Fruit fly (Drosophila melanogaster) whole organism, embryonic: ENCODE measurements around the gene CG32700.

Experiments used
- Asciz ChIP-seq: fragments of 200-800 bp; sonication (Bioruptor generic); optimal IDR thresholded peaks from 2 replicates; lab custom pipeline; 2017; ENCODE audit warnings: missing biosample characterization, mild to moderate bottlenecking, missing genetic modification characterization, missing genetic modification reagents
- CG10321 ChIP-seq: fragments of 200-800 bp; sonication (Bioruptor generic); IDR thresholded peaks from 2 replicates; pipeline ENCODE4 v1.3.6; 2022; ENCODE audit warnings: missing biosample characterization, missing genetic modification characterization
- CG10462 ChIP-seq: fragments of 200-800 bp; sonication (Bioruptor generic); optimal IDR thresholded peaks from 2 replicates; lab custom pipeline; 2016; ENCODE audit warnings: missing biosample characterization, missing genetic modification characterization
- CG11456 ChIP-seq: fragments of 200-800 bp; sonication (Bioruptor generic); IDR thresholded peaks from 3 replicates; pipeline ENCODE4 v1.3.6; 2022; ENCODE audit warnings: missing biosample characterization, missing genetic modification characterization
- CG12299 ChIP-seq: fragments of 200-800 bp; sonication (Bioruptor generic); optimal IDR thresholded peaks from 2 replicates; lab custom pipeline; 2018; ENCODE audit warnings: missing biosample characterization, mild to moderate bottlenecking, missing genetic modification characterization
- CG12744 ChIP-seq: fragments of 200-800 bp; sonication (Bioruptor generic); optimal IDR thresholded peaks from 2 replicates; lab custom pipeline; 2016; ENCODE audit warnings: missing biosample characterization, missing genetic modification characterization
- CG12769 ChIP-seq: fragments of 200-800 bp; sonication (Bioruptor generic); optimal IDR thresholded peaks from 2 replicates; lab custom pipeline; 2019; ENCODE audit warnings: missing biosample characterization, mild to moderate bottlenecking, missing genetic modification characterization, moderate library complexity
- CG13624 ChIP-seq: fragments of 200-800 bp; sonication (Bioruptor generic); optimal IDR thresholded peaks from 2 replicates; lab custom pipeline; 2016; ENCODE audit warnings: missing biosample characterization, missing genetic modification characterization
- CG15479 ChIP-seq: fragments of 200-800 bp; sonication (Bioruptor generic); optimal IDR thresholded peaks from 3 replicates; lab custom pipeline; 2019; ENCODE audit warnings: missing biosample characterization, mild to moderate bottlenecking, missing genetic modification characterization, moderate library complexity
- CG17612 ChIP-seq: fragments of 200-800 bp; sonication (Bioruptor generic); IDR thresholded peaks from 2 replicates; pipeline ENCODE4 v1.3.6; 2022; ENCODE audit warnings: missing biosample characterization, missing genetic modification characterization
- CG1832 ChIP-seq: fragments of 200-800 bp; sonication (Bioruptor generic); optimal IDR thresholded peaks from 2 replicates; lab custom pipeline; 2017; ENCODE audit warnings: missing biosample characterization, mild to moderate bottlenecking, missing genetic modification characterization, inconsistent platforms
- CG2116 ChIP-seq: fragments of 200-800 bp; sonication (Bioruptor generic); optimal IDR thresholded peaks from 3 replicates; lab custom pipeline; 2018; ENCODE audit warnings: missing biosample characterization, mild to moderate bottlenecking, missing genetic modification characterization
- CG3065 ChIP-seq: fragments of 200-800 bp; sonication (Bioruptor generic); optimal IDR thresholded peaks from 2 replicates; lab custom pipeline; 2016; ENCODE audit warnings: missing biosample characterization, missing genetic modification characterization
- CG32767 ChIP-seq: fragments of 200-800 bp; sonication (Bioruptor generic); IDR thresholded peaks from 2 replicates; pipeline ENCODE4 v1.3.6; 2022; ENCODE audit warnings: missing biosample characterization, missing genetic modification characterization
- CG3407 ChIP-seq: fragments of 200-800 bp; sonication (Bioruptor generic); optimal IDR thresholded peaks from 2 replicates; lab custom pipeline; 2018; ENCODE audit warnings: missing biosample characterization, mild to moderate bottlenecking, missing genetic modification characterization
- CG5180 ChIP-seq: fragments of 200-800 bp; sonication (Bioruptor generic); optimal IDR thresholded peaks from 3 replicates; lab custom pipeline; 2017; ENCODE audit warnings: missing biosample characterization, missing genetic modification characterization, mild to moderate bottlenecking, moderate library complexity, missing genetic modification reagents
- CG5953 ChIP-seq: fragments of 200-800 bp; sonication (Bioruptor generic); IDR thresholded peaks from 2 replicates; pipeline ENCODE4 v1.3.6; 2022; ENCODE audit warnings: missing biosample characterization, missing genetic modification characterization
- CG6854 ChIP-seq: fragments of 200-800 bp; sonication (Bioruptor generic); optimal IDR thresholded peaks from 3 replicates; lab custom pipeline; 2017; ENCODE audit warnings: missing biosample characterization, mild to moderate bottlenecking, missing genetic modification characterization
- CG8478 ChIP-seq: fragments of >200 bp; optimal IDR thresholded peaks from 2 replicates; lab custom pipeline; 2018
- CTCF ChIP-seq: fragments of 200-800 bp; sonication (Bioruptor generic); optimal IDR thresholded peaks from 2 replicates; lab custom pipeline; 2017; ENCODE audit warnings: missing biosample characterization, mild to moderate bottlenecking, missing genetic modification characterization, moderate library complexity
- D ChIP-seq, 2 experiments: fragments of 200-800 bp in 1 of 2; fragments of >200 bp in 1 of 2; sonication (Bioruptor generic) in 1 of 2; optimal IDR thresholded peaks; 2 replicates in 1 of 2; 3 replicates in 1 of 2; lab custom pipeline; 2017; ENCODE audit warnings: mild to moderate bottlenecking in 1 of 2, missing biosample characterization in 1 of 2, missing genetic modification characterization in 1 of 2, missing genetic modification reagents in 1 of 2
- Dip3 ChIP-seq: fragments of 200-800 bp; sonication (Bioruptor generic); optimal IDR thresholded peaks from 3 replicates; lab custom pipeline; 2016; ENCODE audit warnings: missing biosample characterization, missing genetic modification characterization
- ERR ChIP-seq: fragments of 200-800 bp; sonication (Bioruptor generic); optimal IDR thresholded peaks from 2 replicates; lab custom pipeline; 2016; ENCODE audit warnings: missing biosample characterization, missing genetic modification characterization
- GATAe ChIP-seq: fragments of 200-800 bp; sonication (Bioruptor generic); conservative IDR thresholded peaks from 2 replicates; pipeline ENCODE4 v1.3.6; 2022; ENCODE audit warnings: missing biosample characterization, missing genetic modification characterization
- Hand ChIP-seq: fragments of 200-800 bp; sonication (Bioruptor generic); optimal IDR thresholded peaks from 2 replicates; lab custom pipeline; 2017; ENCODE audit warnings: mild to moderate bottlenecking, missing biosample characterization, missing genetic modification reagents, missing genetic modification characterization
- HmgD ChIP-seq: fragments of 200-800 bp; sonication (Bioruptor generic); optimal IDR thresholded peaks from 3 replicates; lab custom pipeline; 2016; ENCODE audit warnings: missing biosample characterization, missing genetic modification characterization
- Hmr ChIP-seq: fragments of 200-800 bp; sonication (Bioruptor generic); optimal IDR thresholded peaks from 3 replicates; lab custom pipeline; 2017; ENCODE audit warnings: mild to moderate bottlenecking, missing biosample characterization, missing genetic modification reagents, missing genetic modification characterization
- MBD-R2 ChIP-seq: fragments of 200-800 bp; sonication (Bioruptor generic); IDR thresholded peaks from 2 replicates; pipeline ENCODE4 v1.3.6; 2022; ENCODE audit warnings: missing biosample characterization, missing genetic modification characterization
- Max ChIP-seq: fragments of 200-800 bp; sonication (Bioruptor generic); optimal IDR thresholded peaks from 2 replicates; lab custom pipeline; 2016; ENCODE audit warnings: missing biosample characterization, mild to moderate bottlenecking, missing genetic modification characterization
- Xbp1 ChIP-seq: fragments of 200-800 bp; sonication (Bioruptor generic); optimal IDR thresholded peaks from 3 replicates; lab custom pipeline; 2016; ENCODE audit warnings: missing biosample characterization, mild to moderate bottlenecking, missing genetic modification characterization
- bigmax ChIP-seq: fragments of 200-800 bp; sonication (Bioruptor generic); optimal IDR thresholded peaks from 2 replicates; lab custom pipeline; 2018; ENCODE audit warnings: missing biosample characterization, mild to moderate bottlenecking, missing genetic modification characterization
- bsh ChIP-seq, 2 experiments: fragments of 200-800 bp; sonication (Bioruptor generic); optimal IDR thresholded peaks; 2 replicates each; lab custom pipeline; 2017 to 2018; ENCODE audit warnings: mild to moderate bottlenecking in 2 of 2, missing biosample characterization in 2 of 2, missing genetic modification characterization in 2 of 2, moderate library complexity in 1 of 2
- cg ChIP-seq: fragments of 200-800 bp; sonication (Bioruptor generic); optimal IDR thresholded peaks from 3 replicates; lab custom pipeline; 2019; ENCODE audit warnings: missing biosample characterization, mild to moderate bottlenecking, missing genetic modification characterization, moderate library complexity
- croc ChIP-seq: fragments of 200-800 bp; sonication (Bioruptor generic); conservative IDR thresholded peaks from 3 replicates; pipeline ENCODE4 v1.3.6; 2022; ENCODE audit warnings: missing biosample characterization, missing genetic modification characterization
- crol ChIP-seq: fragments of 200-800 bp; sonication (Bioruptor generic); IDR thresholded peaks from 2 replicates; pipeline ENCODE4 v1.3.6; 2022; ENCODE audit warnings: missing biosample characterization, missing genetic modification characterization
- cwo ChIP-seq: fragments of 200-800 bp; sonication (Bioruptor generic); optimal IDR thresholded peaks from 3 replicates; lab custom pipeline; 2017; ENCODE audit warnings: missing biosample characterization, missing genetic modification characterization, mild to moderate bottlenecking, moderate library complexity, missing genetic modification reagents
- gem ChIP-seq: fragments of 200-800 bp; sonication (Bioruptor generic); optimal IDR thresholded peaks from 2 replicates; lab custom pipeline; 2019; ENCODE audit warnings: missing biosample characterization, mild to moderate bottlenecking, missing genetic modification characterization, moderate library complexity
- kah ChIP-seq: fragments of 200-800 bp; sonication (Bioruptor generic); optimal IDR thresholded peaks from 2 replicates; lab custom pipeline; 2018; ENCODE audit warnings: missing biosample characterization, mild to moderate bottlenecking, missing genetic modification characterization
- klu ChIP-seq: fragments of 200-800 bp; sonication (Bioruptor generic); IDR thresholded peaks from 2 replicates; pipeline ENCODE4 v1.3.6; 2022; ENCODE audit warnings: missing biosample characterization, missing genetic modification characterization
- kni ChIP-seq: fragments of 200-800 bp; sonication (Bioruptor generic); optimal IDR thresholded peaks from 3 replicates; lab custom pipeline; 2017; ENCODE audit warnings: mild to moderate bottlenecking, missing biosample characterization, missing genetic modification reagents, missing genetic modification characterization
- mirr ChIP-seq: fragments of 200-800 bp; sonication (Bioruptor generic); optimal IDR thresholded peaks from 3 replicates; lab custom pipeline; 2018; ENCODE audit warnings: missing biosample characterization, mild to moderate bottlenecking, missing genetic modification characterization
- oc ChIP-seq: fragments of 200-800 bp; sonication (Bioruptor generic); optimal IDR thresholded peaks from 2 replicates; lab custom pipeline; 2018; ENCODE audit warnings: missing biosample characterization, mild to moderate bottlenecking, missing genetic modification characterization, moderate library complexity
- pfk ChIP-seq: fragments of 200-800 bp; sonication (Bioruptor generic); optimal IDR thresholded peaks from 2 replicates; lab custom pipeline; 2018; ENCODE audit warnings: missing biosample characterization, mild to moderate bottlenecking, missing genetic modification characterization, moderate library complexity
- pnt ChIP-seq: fragments of 200-800 bp; sonication (Bioruptor generic); optimal IDR thresholded peaks from 3 replicates; lab custom pipeline; 2016; ENCODE audit warnings: missing biosample characterization, missing genetic modification characterization
- pros ChIP-seq: fragments of 200-800 bp; sonication (Bioruptor generic); optimal IDR thresholded peaks from 3 replicates; lab custom pipeline; 2019; ENCODE audit warnings: missing biosample characterization, mild to moderate bottlenecking, missing genetic modification characterization, moderate library complexity
- sens ChIP-seq: fragments of 200-800 bp; sonication (Bioruptor generic); peaks from one replicate; lab custom pipeline; 2016; ENCODE audit warnings: missing biosample characterization, missing genetic modification characterization
- tll ChIP-seq, 2 experiments: fragments of 200-800 bp in 1 of 2; fragments of >200 bp in 1 of 2; sonication (Bioruptor generic) in 1 of 2; optimal IDR thresholded peaks; 2 replicates each; lab custom pipeline; 2017 to 2019; ENCODE audit warnings: missing biosample characterization in 2 of 2, missing genetic modification characterization in 2 of 2, mild to moderate bottlenecking in 1 of 2, moderate library complexity in 1 of 2
- unc-4 ChIP-seq: fragments of 200-800 bp; sonication (Bioruptor generic); IDR thresholded peaks from 2 replicates; pipeline ENCODE4 v1.3.6; 2022; ENCODE audit warnings: missing biosample characterization, missing genetic modification characterization; ENCODE audit not compliant: partially characterized antibody
- vvl ChIP-seq: fragments of 200-800 bp; sonication (Bioruptor generic); IDR thresholded peaks from 2 replicates; pipeline ENCODE4 v1.3.6; 2022; ENCODE audit warnings: missing biosample characterization, missing genetic modification characterization
- yki ChIP-seq: fragments of >200 bp; optimal IDR thresholded peaks from 3 replicates; lab custom pipeline; 2018

The CG32700 gene

DNA sequence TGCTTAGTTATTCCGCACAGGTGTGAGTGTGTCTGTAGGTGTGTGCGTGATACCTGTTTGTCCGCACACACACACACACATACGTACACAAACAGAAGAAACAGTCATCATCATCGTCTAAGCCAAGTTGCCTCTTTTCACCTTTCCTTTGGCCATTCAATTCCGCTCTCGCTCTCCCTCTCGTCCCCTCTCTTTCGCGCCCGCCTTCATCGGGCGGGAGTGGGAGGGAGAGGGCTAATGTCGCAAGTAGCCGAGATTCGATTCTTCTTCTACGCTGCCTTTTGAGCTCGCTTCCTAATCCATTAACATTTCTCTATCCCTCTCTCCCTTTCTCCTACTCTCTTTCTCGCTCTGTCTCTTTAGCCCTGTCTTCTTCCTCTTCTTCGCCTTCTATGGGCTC, 53.5 kb downstream of the CG32700 start (continued):
- peak; percentile 19 for TF ChIP-seq HmgD (GFP tag; lab: Kevin White, UChicago)
- TF ChIP-seq CG5180 (GFP tag; lab: Kevin White, UChicago), result peak; percentile 53
- TF ChIP-seq cg (GFP tag; lab: Kevin White, UChicago), result peak; percentile 80
- peak; percentile 78 for TF ChIP-seq kni (GFP tag; lab: Kevin White, UChicago)
- 0 out of 3 replicates have a peak, but pooled peaks have one; percentile 27 for TF ChIP-seq CG11456 (GFP tag; lab: Robert Waterston, UW)
- peak; percentile 75 for TF ChIP-seq D (optimal IDR thresholded peaks at IDR 0.05; lab: Kevin White, UChicago)
- no peak for TF ChIP-seq D (GFP tag; optimal IDR thresholded peaks at IDR 0.05; lab: Kevin White, UChicago)
- peak; percentile 20 for TF ChIP-seq CG12769 (tag; lab: Kevin White, UChicago)
- no peak for TF ChIP-seq bigmax (GFP tag; lab: Kevin White, UChicago)
- peak; percentile 94 for TF ChIP-seq CG15479 (GFP tag; lab: Kevin White, UChicago)
- TF ChIP-seq klu (GFP tag; lab: Robert Waterston, UW), result no peak
- peak; percentile 76 for TF ChIP-seq sens (GFP tag; lab: Kevin White, UChicago)
- TF ChIP-seq mirr, result no peak
- TF ChIP-seq gem (tag; lab: Kevin White, UChicago), result no peak
- peak; percentile 64 for TF ChIP-seq oc
- TF ChIP-seq CG1832 (GFP tag; lab: Kevin White, UChicago), result peak; percentile 89
- TF ChIP-seq pfk, result no peak
- peak; percentile 46 for TF ChIP-seq yki (lab: Kevin White, UChicago)
- peak; percentile 53 to 94 for TF ChIP-seq tll (GFP tag; optimal IDR thresholded peaks at IDR 0.05; lab: Kevin White, UChicago)
- TF ChIP-seq MBD-R2 (GFP tag; lab: Robert Waterston, UW), result no peak
- peak; percentile 72 for TF ChIP-seq pros (GFP tag; lab: Kevin White, UChicago)
- TF ChIP-seq CG10321, result peak; percentile 36; the same call in 1 of the 2 replicates
- peak; percentile 39; the same call in 1 of the 2 replicates for TF ChIP-seq crol (GFP tag; lab: Robert Waterston, UW)
- TF ChIP-seq Hand (GFP tag; lab: Kevin White, UChicago), result no peak
- TF ChIP-seq CG3407 (GFP tag; lab: Kevin White, UChicago), result no peak
- no peak for TF ChIP-seq CG6854 (GFP tag; lab: Kevin White, UChicago)
- peak; percentile 85 for TF ChIP-seq CG8478 (lab: Kevin White, UChicago)

- TF ChIP-seq CG12299 (tag; lab: Kevin White, UChicago), result no peak
- no peak for TF ChIP-seq Max (GFP tag; lab: Kevin White, UChicago)
- no peak for TF ChIP-seq CG5953 (GFP tag; lab: Robert Waterston, UW)
- TF ChIP-seq CG12744 (GFP tag; lab: Kevin White, UChicago), result no peak
- no peak for TF ChIP-seq kah (GFP tag; lab: Kevin White, UChicago)
- TF ChIP-seq CG2116 (GFP tag; lab: Kevin White, UChicago), result no peak
- no peak for TF ChIP-seq CG3065
- no peak for TF ChIP-seq unc-4 (GFP tag; lab: Robert Waterston, UW)
- no peak for TF ChIP-seq CG13624 (GFP tag; lab: Kevin White, UChicago)
- no peak for TF ChIP-seq Dip3 (GFP tag; lab: Kevin White, UChicago)
- TF ChIP-seq bsh (GFP tag; optimal IDR thresholded peaks at IDR 0.05; lab: Kevin White, UChicago), result peak in 1 of 2 experiments; percentile 53
- no peak for TF ChIP-seq Asciz (GFP tag; lab: Kevin White, UChicago)
- 0 out of 2 replicates have a peak, but pooled peaks have one; percentile 39 for TF ChIP-seq vvl (GFP tag; lab: Robert Waterston, UW)
- TF ChIP-seq cwo (GFP tag; lab: Kevin White, UChicago), result no peak
- peak; percentile 65 for TF ChIP-seq CG15479 (GFP tag; lab: Kevin White, UChicago)
- TF ChIP-seq CTCF (GFP tag; lab: Kevin White, UChicago), result no peak
- no peak for TF ChIP-seq GATAe (GFP tag; lab: Robert Waterston, UW)
- no peak for TF ChIP-seq CG17612 (GFP tag; lab: Robert Waterston, UW)
- no peak for TF ChIP-seq pnt (GFP tag; lab: Kevin White, UChicago)
- TF ChIP-seq ERR (GFP tag; lab: Kevin White, UChicago), result no peak
- TF ChIP-seq Xbp1 (GFP tag; lab: Kevin White, UChicago), result peak; percentile 44
- TF ChIP-seq Hmr, result no peak
- TF ChIP-seq CG5180 (GFP tag; lab: Kevin White, UChicago), result peak; percentile 18
- no peak for TF ChIP-seq CG10462
- TF ChIP-seq croc, result no peak
- TF ChIP-seq CG32767 (GFP tag; lab: Robert Waterston, UW), result no peak
Measured at dm6 chrX:9495945-9496445, 54.6 kb downstream of the CG32700 start.
